Fruit fly (Drosophila melanogaster) Kc167 (cell line): ENCODE results near the gene CG12105.

Experiments
- Myc ChIP-seq: fragments of >200 bp; optimal IDR thresholded peaks from 2 replicates; lab custom pipeline; 2017; ENCODE audit warnings: missing external identifiers
- Sin3A ChIP-seq: fragments of >200 bp; optimal IDR thresholded peaks from 2 replicates; lab custom pipeline; 2018; ENCODE audit warnings: missing external identifiers
- h ChIP-seq: fragments of >200 bp; optimal IDR thresholded peaks from 3 replicates; lab custom pipeline; 2018; ENCODE audit warnings: missing external identifiers
- insv ChIP-seq: fragments of >200 bp; optimal IDR thresholded peaks from 3 replicates; lab custom pipeline; 2018; ENCODE audit warnings: missing external identifiers
- psq ChIP-seq: fragments of >200 bp; optimal IDR thresholded peaks from 2 replicates; lab custom pipeline; 2017; ENCODE audit warnings: missing external identifiers
- ttk ChIP-seq: sonication (Bioruptor generic); optimal IDR thresholded peaks from 2 replicates; lab custom pipeline; 2017; ENCODE audit warnings: missing external identifiers

The CG12105 gene

dm6 chr3L:1576489-1577106, 39.0 kb downstream of the CG12105 start, which contains the start of gene CG13917:
Gene CG13917 (plus strand): TSS chr3L:1576699.
- TF ChIP-seq insv (no peak), psq (lab: Kevin White, UChicago) (no peak), ttk (lab: Kevin White, UChicago) (no peak), Myc (lab: Kevin White, UChicago) (no peak), h (lab: Kevin White, UChicago) (no peak), Sin3A (lab: Kevin White, UChicago) (no peak)

dm6 chr3L:1575731-1576376, 39.7 kb downstream of the CG12105 start:
- TF ChIP-seq Myc (lab: Kevin White, UChicago) (no peak), Sin3A (lab: Kevin White, UChicago) (no peak), h (lab: Kevin White, UChicago) (no peak), ttk (lab: Kevin White, UChicago) (no peak), psq (lab: Kevin White, UChicago) (no peak)

dm6 chr3L:1573191-1573590, 42.4 kb downstream of the CG12105 start:
- no peak for TF ChIP-seq Sin3A (lab: Kevin White, UChicago)
- no peak for TF ChIP-seq ttk (lab: Kevin White, UChicago)
- TF ChIP-seq psq (lab: Kevin White, UChicago) = no peak

dm6 chr3L:1571077-1571476, 44.5 kb downstream of the CG12105 start:
- TF ChIP-seq ttk (lab: Kevin White, UChicago) (no peak), insv (no peak), psq (lab: Kevin White, UChicago) (no peak), Sin3A (lab: Kevin White, UChicago) (no peak), Myc (lab: Kevin White, UChicago) (no peak), h (lab: Kevin White, UChicago) (no peak)

dm6 chr3L:1569966-1570276, 45.7 kb downstream of the CG12105 start:
- TF ChIP-seq Sin3A (lab: Kevin White, UChicago) = no peak
- no peak for TF ChIP-seq insv
- no peak for TF ChIP-seq psq (lab: Kevin White, UChicago)
- no peak for TF ChIP-seq ttk (lab: Kevin White, UChicago)
- no peak for TF ChIP-seq Myc (lab: Kevin White, UChicago)
- no peak for TF ChIP-seq h (lab: Kevin White, UChicago)

- TF ChIP-seq insv (no peak), Sin3A (lab: Kevin White, UChicago) (no peak), Myc (lab: Kevin White, UChicago) (no peak), ttk (lab: Kevin White, UChicago) (no peak), h (lab: Kevin White, UChicago) (no peak), psq (lab: Kevin White, UChicago) (no peak)
Observed at dm6 chr3L:1569162-1569965, 46.2 kb downstream of the CG12105 start, which contains the start of gene Tmep. Gene Tmep (plus strand): TSS chr3L:1569181.

dm6 chr3L:1568225-1569161, 47.1 kb downstream of the CG12105 start, which contains the start of gene CG7879:
Gene CG7879 (minus strand): TSS chr3L:1568608.
- TF ChIP-seq Sin3A (lab: Kevin White, UChicago) (no peak), ttk (lab: Kevin White, UChicago) (no peak), Myc (lab: Kevin White, UChicago) (no peak), insv (no peak), h (lab: Kevin White, UChicago) (no peak), psq (lab: Kevin White, UChicago) (no peak)

- TF ChIP-seq h (lab: Kevin White, UChicago) (no peak), Myc (lab: Kevin White, UChicago) (no peak), ttk (lab: Kevin White, UChicago) (no peak), psq (lab: Kevin White, UChicago) (no peak), Sin3A (lab: Kevin White, UChicago) (no peak), insv (no peak)
Observed at dm6 chr3L:1565092-1565491, 50.5 kb downstream of the CG12105 start, which contains the start of gene CG12003. Gene CG12003 (plus strand): TSS chr3L:1565392.
